Worm (Caenorhabditis elegans) whole organism, mixed stage, embryonic: ENCODE data around the gene acr-7.

Source experiments
- ceh-43 ChIP-seq: fragments of 200-800 bp; sonication (Bioruptor generic); optimal IDR thresholded peaks from 2 replicates; lab custom pipeline; 2018; ENCODE audit warnings: mild to moderate bottlenecking, missing genetic modification characterization, moderate library complexity, missing compliant biosample characterization
- elt-3 ChIP-seq: fragments of 150-350 bp; optimal IDR thresholded peaks from 2 replicates; lab custom pipeline; 2014; ENCODE audit warnings: missing biosample characterization, missing genetic modification characterization
- lin-13 ChIP-seq: fragments of 150-350 bp; optimal IDR thresholded peaks from 2 replicates; lab custom pipeline; 2014; ENCODE audit warnings: missing biosample characterization, missing genetic modification characterization
- lsy-2 ChIP-seq: fragments of 150-350 bp; optimal IDR thresholded peaks from 2 replicates; lab custom pipeline; 2014; ENCODE audit warnings: missing biosample characterization, missing genetic modification characterization
- mep-1 ChIP-seq: fragments of 150-350 bp; optimal IDR thresholded peaks from 2 replicates; lab custom pipeline; 2017; ENCODE audit warnings: missing biosample characterization, missing genetic modification reagents, missing genetic modification characterization, inconsistent platforms
- nhr-237 ChIP-seq: fragments of 150-350 bp; optimal IDR thresholded peaks from 2 replicates; lab custom pipeline; 2014; ENCODE audit warnings: missing biosample characterization, missing genetic modification characterization
- nhr-76 ChIP-seq: sonication (generic microtip); optimal IDR thresholded peaks from 2 replicates; lab custom pipeline; 2017; ENCODE audit warnings: missing biosample characterization, missing genetic modification characterization
- snpc-4 ChIP-seq: fragments of 150-350 bp; optimal IDR thresholded peaks from 2 replicates; lab custom pipeline; 2014; ENCODE audit warnings: missing biosample characterization, missing genetic modification characterization
- sptf-1 ChIP-seq: sonication (generic microtip); optimal IDR thresholded peaks from 2 replicates; lab custom pipeline; 2017; ENCODE audit warnings: mild to moderate bottlenecking, missing genetic modification characterization, moderate library complexity, missing compliant biosample characterization
- unc-62 ChIP-seq: fragments of 150-350 bp; optimal IDR thresholded peaks from 2 replicates; lab custom pipeline; 2014; ENCODE audit warnings: missing biosample characterization, missing genetic modification reagents, missing genetic modification characterization

- no peak for TF ChIP-seq lsy-2 (tag; lab: Kevin White, UChicago)
- no peak for TF ChIP-seq unc-62 (GFP tag; lab: Kevin White, UChicago)
- no peak for TF ChIP-seq lin-13 (tag; lab: Kevin White, UChicago)
- TF ChIP-seq sptf-1 (tag; lab: Kevin White, UChicago): no peak
- no peak for TF ChIP-seq nhr-76 (tag; lab: Kevin White, UChicago)
- TF ChIP-seq elt-3 (tag; lab: Kevin White, UChicago): no peak
- TF ChIP-seq snpc-4 (tag; lab: Kevin White, UChicago): no peak
- no peak for TF ChIP-seq nhr-237 (tag; lab: Kevin White, UChicago)
- TF ChIP-seq ceh-43 (GFP tag; lab: Kevin White, UChicago): no peak
- TF ChIP-seq mep-1 (tag; lab: Kevin White, UChicago): no peak
Observed at ce11 chrII:7884898-7885297, 35.3 kb upstream of the acr-7 start.
